Worm (Caenorhabditis elegans) whole organism, late embryonic: ENCODE results near the gene B0547.2.

Experiments used
- C08G9.2 ChIP-seq: sonication (generic microtip); optimal IDR thresholded peaks from 2 replicates; lab custom pipeline; 2016; ENCODE audit warnings: mild to moderate bottlenecking, missing genetic modification characterization, moderate library complexity, missing compliant biosample characterization
- C38D4.7 ChIP-seq: fragments of 200-800 bp; sonication (Bioruptor generic); optimal IDR thresholded peaks from 2 replicates; lab custom pipeline; 2018; ENCODE audit warnings: mild to moderate bottlenecking, missing genetic modification characterization, moderate library complexity, missing compliant biosample characterization
- K09A11.1 ChIP-seq: sonication (generic microtip); optimal IDR thresholded peaks from 2 replicates; lab custom pipeline; 2017; ENCODE audit warnings: antibody characterized with exemption, mild to moderate bottlenecking, missing genetic modification characterization, missing compliant biosample characterization; ENCODE audit not compliant: insufficient read depth
- T23F11.4 ChIP-seq: fragments of 200-800 bp; sonication (Bioruptor generic); optimal IDR thresholded peaks from 2 replicates; lab custom pipeline; 2018; ENCODE audit warnings: mild to moderate bottlenecking, missing genetic modification characterization, missing compliant biosample characterization
- ahr-1 ChIP-seq: sonication (generic microtip); optimal IDR thresholded peaks from 2 replicates; lab custom pipeline; 2016; ENCODE audit warnings: missing genetic modification characterization, missing compliant biosample characterization
- ceh-18 ChIP-seq: sonication (generic microtip); optimal IDR thresholded peaks from 2 replicates; lab custom pipeline; 2016; ENCODE audit warnings: missing genetic modification characterization, missing compliant biosample characterization
- ceh-22 ChIP-seq: sonication (generic microtip); optimal IDR thresholded peaks from 2 replicates; lab custom pipeline; 2017; ENCODE audit warnings: missing biosample characterization, missing genetic modification characterization
- ceh-31 ChIP-seq: sonication (generic microtip); optimal IDR thresholded peaks from 2 replicates; lab custom pipeline; 2016; ENCODE audit warnings: missing genetic modification characterization, missing compliant biosample characterization
- ceh-45 ChIP-seq: fragments of 200-800 bp; sonication (Bioruptor generic); IDR thresholded peaks from 2 replicates; pipeline ENCODE4 v1.3.6; 2022; ENCODE audit warnings: missing genetic modification reagents, missing genetic modification characterization, missing compliant biosample characterization
- che-1 ChIP-seq: sonication (generic microtip); optimal IDR thresholded peaks from 2 replicates; lab custom pipeline; 2016; ENCODE audit warnings: mild to moderate bottlenecking, missing genetic modification characterization, missing compliant biosample characterization
- dmd-4 ChIP-seq: sonication (generic microtip); optimal IDR thresholded peaks from 2 replicates; lab custom pipeline; 2016; ENCODE audit warnings: borderline replicate concordance, missing genetic modification characterization, missing compliant biosample characterization
- ets-4 ChIP-seq: sonication (generic microtip); optimal IDR thresholded peaks from 2 replicates; lab custom pipeline; 2016; ENCODE audit warnings: missing genetic modification characterization, missing compliant biosample characterization
- fkh-10 ChIP-seq: fragments of 150-350 bp; optimal IDR thresholded peaks from 2 replicates; lab custom pipeline; 2014; ENCODE audit warnings: missing biosample characterization, missing genetic modification reagents, missing genetic modification characterization
- fkh-6 ChIP-seq: sonication (generic microtip); optimal IDR thresholded peaks from 2 replicates; lab custom pipeline; 2016; ENCODE audit warnings: missing genetic modification characterization, missing compliant biosample characterization
- hlh-30 ChIP-seq: sonication (generic microtip); optimal IDR thresholded peaks from 2 replicates; lab custom pipeline; 2017; ENCODE audit warnings: antibody characterized with exemption, missing genetic modification characterization, missing compliant biosample characterization; ENCODE audit not compliant: insufficient read depth
- hlh-6 ChIP-seq: sonication (generic microtip); optimal IDR thresholded peaks from 2 replicates; lab custom pipeline; 2016; ENCODE audit warnings: missing genotype, missing genetic modification characterization, missing compliant biosample characterization
- hlh-8 ChIP-seq: sonication (generic microtip); optimal IDR thresholded peaks from 2 replicates; lab custom pipeline; 2016; ENCODE audit warnings: missing genotype, missing genetic modification characterization, missing compliant biosample characterization
- lim-6 ChIP-seq: sonication (generic microtip); optimal IDR thresholded peaks from 2 replicates; lab custom pipeline; 2016; ENCODE audit warnings: missing genetic modification characterization, missing compliant biosample characterization
- lin-11 ChIP-seq: fragments of 200-800 bp; sonication (Bioruptor generic); optimal IDR thresholded peaks from 2 replicates; lab custom pipeline; 2018; ENCODE audit warnings: mild to moderate bottlenecking, missing genetic modification characterization, missing compliant biosample characterization
- npax-4 ChIP-seq: sonication (generic microtip); optimal IDR thresholded peaks from 2 replicates; lab custom pipeline; 2016; ENCODE audit warnings: missing genetic modification characterization, missing compliant biosample characterization
- odd-2 ChIP-seq: sonication (generic microtip); optimal IDR thresholded peaks from 2 replicates; lab custom pipeline; 2017; ENCODE audit warnings: antibody characterized with exemption, mild to moderate bottlenecking, missing genetic modification characterization, missing compliant biosample characterization
- pag-3 ChIP-seq: sonication (generic microtip); optimal IDR thresholded peaks from 2 replicates; lab custom pipeline; 2016; ENCODE audit warnings: missing compliant biosample characterization, missing genetic modification characterization, borderline replicate concordance
- pat-9 ChIP-seq: fragments of 200-800 bp; sonication (Bioruptor generic); optimal IDR thresholded peaks from 2 replicates; lab custom pipeline; 2018; ENCODE audit warnings: mild to moderate bottlenecking, missing genetic modification characterization, moderate library complexity, missing compliant biosample characterization
- pha-2 ChIP-seq: sonication (generic microtip); optimal IDR thresholded peaks from 2 replicates; lab custom pipeline; 2017; ENCODE audit warnings: mild to moderate bottlenecking, missing genetic modification characterization, missing compliant biosample characterization
- pha-4 ChIP-seq: fragments of 150-350 bp; optimal IDR thresholded peaks from 2 replicates; lab custom pipeline; 2018; ENCODE audit warnings: missing biosample characterization, missing genetic modification reagents, missing genetic modification characterization
- sdc-2 ChIP-seq: sonication (generic microtip); optimal IDR thresholded peaks from 2 replicates; lab custom pipeline; 2016; ENCODE audit warnings: missing genotype, missing genetic modification characterization, missing compliant biosample characterization
- tbx-2 ChIP-seq: sonication (generic microtip); optimal IDR thresholded peaks from 2 replicates; lab custom pipeline; 2016; ENCODE audit warnings: missing genetic modification characterization, missing compliant biosample characterization
- ttx-3 ChIP-seq: sonication (generic microtip); optimal IDR thresholded peaks from 2 replicates; lab custom pipeline; 2016; ENCODE audit warnings: missing genetic modification reagents, missing genetic modification characterization, missing compliant biosample characterization
- unc-3 ChIP-seq, 2 experiments: fragments of 200-800 bp in 1 of 2; sonication (Bioruptor generic) in 1 of 2; sonication (generic microtip) in 1 of 2; conservative IDR thresholded peaks in 1 of 2; optimal IDR thresholded peaks in 1 of 2; 2 replicates each; pipeline versions ENCODE4 v1.3.6 to Lab custom; 2016 to 2022; ENCODE audit warnings: missing compliant biosample characterization in 2 of 2, missing genetic modification characterization in 2 of 2, missing genetic modification reagents in 1 of 2
- unc-86 ChIP-seq: sonication (generic microtip); optimal IDR thresholded peaks from 2 replicates; lab custom pipeline; 2016; ENCODE audit warnings: missing genetic modification characterization, missing compliant biosample characterization
- zip-5 ChIP-seq: sonication (generic microtip); optimal IDR thresholded peaks from 2 replicates; lab custom pipeline; 2016; ENCODE audit warnings: missing genetic modification characterization, missing compliant biosample characterization
- ztf-16 ChIP-seq: sonication (generic microtip); optimal IDR thresholded peaks from 2 replicates; lab custom pipeline; 2017; ENCODE audit warnings: missing genetic modification characterization, missing compliant biosample characterization

Gene B0547.2

DNA sequence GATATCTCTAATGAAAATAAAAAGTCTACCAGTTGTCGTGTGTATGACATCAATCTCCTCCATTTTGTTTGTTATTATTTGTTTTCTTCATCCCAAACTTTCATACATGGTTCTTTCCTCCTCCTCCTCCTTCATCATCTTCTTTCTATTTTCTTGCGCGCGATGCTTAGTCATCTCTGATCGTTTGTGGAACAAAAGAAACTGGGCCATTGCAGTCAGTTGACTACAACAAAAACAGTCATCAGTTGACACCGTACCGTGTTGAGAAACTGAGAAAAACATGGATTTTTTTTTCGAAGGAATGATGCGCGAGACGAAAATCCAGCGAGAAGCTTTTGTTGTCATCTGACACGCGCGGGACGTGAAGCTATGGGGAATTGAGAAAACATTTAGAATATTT is 40.6 kb upstream of the B0547.2 start:
- TF ChIP-seq lin-11 (tag; lab: Kevin White, UChicago) (no peak), sdc-2 (tag; lab: Kevin White, UChicago) (no peak), C38D4.7 (GFP tag; lab: Kevin White, UChicago) (no peak), ceh-45 (no peak), pha-4 (tag; lab: Kevin White, UChicago) (no peak), ttx-3 (tag; lab: Kevin White, UChicago) (no peak), ahr-1 (tag; lab: Kevin White, UChicago) (no peak), ets-4 (tag; lab: Kevin White, UChicago) (no peak), C08G9.2 (tag; lab: Kevin White, UChicago) (no peak), hlh-30 (no peak), K09A11.1 (no peak), lim-6 (tag; lab: Kevin White, UChicago) (no peak)

DNA sequence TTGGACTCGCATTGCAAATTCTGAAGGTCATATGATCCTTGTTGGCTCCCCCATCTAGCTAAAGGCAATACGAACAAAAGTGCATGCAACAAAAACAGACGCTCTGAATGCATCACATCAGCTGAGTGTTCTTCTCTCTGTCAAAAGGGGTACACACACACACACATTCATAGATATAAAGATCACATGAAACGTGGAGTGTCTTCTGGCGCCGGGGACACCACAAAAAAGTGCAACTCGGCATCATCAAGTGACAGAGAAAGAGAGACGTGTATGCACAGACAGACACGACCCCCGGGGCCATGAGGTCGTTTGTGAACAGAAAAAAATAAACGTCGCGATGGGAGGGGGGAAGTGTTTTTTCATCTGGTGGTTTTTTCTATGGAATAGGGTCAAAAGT is 38.5 kb upstream of the B0547.2 start:
- TF ChIP-seq hlh-30 (peak; percentile 50), odd-2 (tag; lab: Kevin White, UChicago) (no peak), ceh-18 (tag; lab: Kevin White, UChicago) (peak; percentile 48), ceh-31 (tag; lab: Kevin White, UChicago) (peak; percentile 14), unc-86 (tag; lab: Kevin White, UChicago) (no peak), ceh-45 (no peak), unc-3 (GFP tag; conservative IDR thresholded peaks at IDR 0.05; lab: Robert Waterston, UW) (no peak), unc-3 (tag; optimal IDR thresholded peaks at IDR 0.05; lab: Kevin White, UChicago) (no peak)

DNA sequence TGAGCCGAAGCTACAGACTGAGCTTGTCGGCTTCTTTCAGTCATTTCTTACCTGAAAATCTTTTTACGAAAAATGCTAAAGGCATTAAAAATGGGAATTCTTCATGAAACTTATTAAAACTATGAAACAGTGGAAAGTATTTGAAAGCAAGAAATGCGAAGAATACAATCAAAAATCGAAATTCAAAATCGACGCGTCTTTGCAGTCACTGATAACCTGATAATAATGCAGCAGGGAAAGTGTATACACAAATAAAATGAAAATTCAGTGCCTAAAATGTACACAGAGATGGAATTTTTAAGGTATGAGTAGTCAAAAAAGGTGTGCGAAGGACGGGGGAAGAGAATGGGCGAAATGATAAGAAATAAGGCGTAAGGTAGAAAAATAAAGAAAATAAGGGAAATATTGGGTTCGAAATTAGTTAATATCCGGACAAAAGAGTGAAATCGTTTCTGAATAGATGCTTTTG is 31.2 kb upstream of the B0547.2 start, which contains the start of gene C39H7.4:
C39H7.4 (minus strand) TSS at position 51 of the 469 bp plus-strand sequence.
- TF ChIP-seq ceh-18 (tag; lab: Kevin White, UChicago) (no peak), T23F11.4 (GFP tag; lab: Kevin White, UChicago) (no peak), pag-3 (tag; lab: Kevin White, UChicago) (no peak), hlh-8 (no peak), dmd-4 (no peak)

DNA sequence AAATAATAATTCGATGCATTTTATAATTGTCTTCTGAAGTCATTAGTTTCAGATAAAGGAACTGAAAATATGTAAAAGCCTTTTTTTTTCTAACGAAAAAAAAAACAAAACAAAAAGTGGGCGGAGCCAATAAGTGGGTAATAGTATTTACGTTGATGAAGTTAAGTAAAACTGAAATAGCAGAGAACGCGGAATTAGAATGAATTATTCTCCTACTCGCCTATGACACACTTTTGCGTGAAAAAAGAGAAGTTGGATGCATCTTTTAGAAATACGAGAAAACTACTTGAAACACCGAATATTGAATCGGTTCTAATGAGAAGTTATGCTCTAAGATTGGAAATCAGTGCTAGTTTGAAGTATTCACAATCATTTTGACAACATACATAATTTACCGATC is 26.2 kb upstream of the B0547.2 start, which contains the start of gene srsx-16:
srsx-16 (minus strand) TSS at position 101 of the 400 bp plus-strand sequence.
- TF ChIP-seq pat-9 (tag; lab: Kevin White, UChicago): no peak
- no peak for TF ChIP-seq dmd-4
- no peak for TF ChIP-seq ets-4 (tag; lab: Kevin White, UChicago)
- no peak for TF ChIP-seq tbx-2
- TF ChIP-seq ttx-3 (tag; lab: Kevin White, UChicago): no peak
- no peak for TF ChIP-seq hlh-8
- TF ChIP-seq ceh-22 (tag; lab: Kevin White, UChicago): no peak
- no peak for TF ChIP-seq che-1 (tag; lab: Kevin White, UChicago)
- TF ChIP-seq zip-5 (tag; lab: Kevin White, UChicago): no peak
- no peak for TF ChIP-seq K09A11.1
- TF ChIP-seq lin-11 (tag; lab: Kevin White, UChicago): no peak
- TF ChIP-seq npax-4 (tag; lab: Kevin White, UChicago): no peak

DNA sequence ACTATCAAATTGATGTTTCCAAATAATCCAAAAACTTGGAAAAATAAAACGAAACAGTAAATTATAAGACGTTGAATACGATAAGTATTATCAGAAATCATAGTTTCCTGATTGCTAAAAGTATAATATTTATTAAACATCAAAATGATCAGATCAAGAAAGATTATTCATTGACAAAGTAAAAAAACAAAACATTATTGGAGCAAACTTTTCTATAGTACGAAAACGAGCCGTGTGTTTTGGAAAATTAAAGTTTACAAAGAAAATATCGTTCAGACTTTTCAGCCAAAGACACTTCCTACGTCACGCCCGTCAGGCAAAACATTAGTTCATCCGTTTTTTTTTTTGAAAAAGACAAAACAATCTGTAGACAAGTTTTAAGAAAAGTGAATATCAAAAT is 22.1 kb upstream of the B0547.2 start, which contains the start of gene srsx-15:
srsx-15 (minus strand) TSS at position 101 of the 400 bp plus-strand sequence.
- TF ChIP-seq lin-11 (tag; lab: Kevin White, UChicago) (no peak), odd-2 (tag; lab: Kevin White, UChicago) (no peak), pha-2 (tag; lab: Kevin White, UChicago) (no peak), T23F11.4 (GFP tag; lab: Kevin White, UChicago) (no peak), fkh-6 (tag; lab: Kevin White, UChicago) (no peak), hlh-6 (no peak)

DNA sequence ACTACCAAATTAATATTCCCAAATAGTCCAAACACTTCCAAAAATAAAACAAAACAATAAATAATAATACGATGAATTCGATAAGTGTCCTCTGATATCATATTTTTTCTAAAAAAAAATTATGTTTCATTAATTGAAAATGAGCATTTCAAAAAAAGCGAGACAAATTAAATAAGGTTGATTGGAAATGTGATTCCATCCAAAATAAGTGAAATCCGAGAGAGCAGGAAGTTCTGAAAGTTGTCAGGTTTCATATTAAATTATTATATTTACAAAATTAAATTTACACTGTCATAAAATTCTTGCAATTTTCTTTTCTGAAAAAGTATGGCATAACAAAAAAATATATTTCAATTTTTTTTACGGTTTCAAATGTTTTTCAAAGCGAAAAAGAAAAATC is 18.7 kb upstream of the B0547.2 start, which contains the start of gene srsx-14:
srsx-14 (minus strand) TSS at position 101 of the 400 bp plus-strand sequence.
- no peak for TF ChIP-seq ztf-16 (tag; lab: Kevin White, UChicago)
- TF ChIP-seq ttx-3 (tag; lab: Kevin White, UChicago): no peak
- no peak for TF ChIP-seq K09A11.1
- no peak for TF ChIP-seq fkh-10 (GFP tag; lab: Kevin White, UChicago)
